Worm (Caenorhabditis elegans): ENCODE measurements around the gene dlc-1.

dlc-1 gene

ce11 chrIII:6420201-6420600 is 43.4 kb downstream of the dlc-1 start (continued):
- TF ChIP-seq lin-39 (tag; optimal IDR thresholded peaks at IDR 0.05) (no peak), nhr-28 (tag; optimal IDR thresholded peaks at IDR 0.05) (no peak), tbx-2 (tag; optimal IDR thresholded peaks at IDR 0.05) (no peak), unc-62 (GFP tag; optimal IDR thresholded peaks at IDR 0.05) (no peak), aly-2 (tag; optimal IDR thresholded peaks at IDR 0.05) (no peak), nfya-1 (tag; optimal IDR thresholded peaks at IDR 0.05; ENCODE audit: insufficient read depth) (peak; percentile 10)

- TF ChIP-seq nhr-25 (tag; optimal IDR thresholded peaks at IDR 0.05) (peak; percentile 24), ama-1 (optimal IDR thresholded peaks at IDR 0.05) (peak; percentile 17), fos-1 (tag; optimal IDR thresholded peaks at IDR 0.05) (no peak), elt-1 (tag; optimal IDR thresholded peaks at IDR 0.05) (no peak), mdl-1 (tag; optimal IDR thresholded peaks at IDR 0.05) (no peak), jun-1 (tag; optimal IDR thresholded peaks at IDR 0.05) (no peak), pha-4 (tag; optimal IDR thresholded peaks at IDR 0.05) (no peak), nhr-23 (tag; optimal IDR thresholded peaks at IDR 0.05) (no peak)
These were observed 44.1 kb downstream of the dlc-1 start, which contains the start of gene atgl-1 for ce11 chrIII:6419409-6419944. Gene atgl-1 (minus strand): TSS chrIII:6419459.

ce11 chrIII:6418254-6418653 is 45.3 kb downstream of the dlc-1 start:
- TF ChIP-seq ama-1 (optimal IDR thresholded peaks at IDR 0.05) (peak; percentile 59), mml-1 (tag; optimal IDR thresholded peaks at IDR 0.05) (no peak), elt-2 (tag; optimal IDR thresholded peaks at IDR 0.05) (no peak), sea-2 (GFP tag; optimal IDR thresholded peaks at IDR 0.05) (no peak), unc-39 (tag; optimal IDR thresholded peaks at IDR 0.05) (no peak), nhr-25 (tag; optimal IDR thresholded peaks at IDR 0.05) (peak; percentile 61), ztf-11 (tag; optimal IDR thresholded peaks at IDR 0.05) (no peak), unc-62 (GFP tag; optimal IDR thresholded peaks at IDR 0.05) (no peak), mdl-1 (tag; optimal IDR thresholded peaks at IDR 0.05) (no peak), nhr-67 (tag; optimal IDR thresholded peaks at IDR 0.05) (no peak), lin-15B (tag; optimal IDR thresholded peaks at IDR 0.05) (no peak), egl-27 (tag; optimal IDR thresholded peaks at IDR 0.05) (no peak), snpc-4 (tag; optimal IDR thresholded peaks at IDR 0.05) (no peak), aly-2 (tag; optimal IDR thresholded peaks at IDR 0.05) (no peak), nhr-23 (tag; optimal IDR thresholded peaks at IDR 0.05) (no peak), nhr-76 (tag; optimal IDR thresholded peaks at IDR 0.05) (no peak), nhr-11 (tag; optimal IDR thresholded peaks at IDR 0.05) (no peak)

ce11 chrIII:6415306-6415973 is 48.1 kb downstream of the dlc-1 start, which contains the start of gene nas-4:
Gene nas-4 (minus strand): TSS chrIII:6415656.
- TF ChIP-seq nhr-12 (tag; optimal IDR thresholded peaks at IDR 0.05) = no peak
- TF ChIP-seq aly-2 (tag; optimal IDR thresholded peaks at IDR 0.05) = no peak
- TF ChIP-seq elt-1 (tag; optimal IDR thresholded peaks at IDR 0.05) = no peak
- no peak for TF ChIP-seq zag-1 (tag; optimal IDR thresholded peaks at IDR 0.05)
- TF ChIP-seq nhr-43 (tag; optimal IDR thresholded peaks at IDR 0.05; ENCODE audit: poor library complexity, severe bottlenecking) = peak; percentile 25
- peak; percentile 31 for TF ChIP-seq lsy-12 (tag; optimal IDR thresholded peaks at IDR 0.05)
- TF ChIP-seq pha-4 (tag; optimal IDR thresholded peaks at IDR 0.05) = no peak
- no peak for TF ChIP-seq ceh-82 (tag; optimal IDR thresholded peaks at IDR 0.05)
- TF ChIP-seq elt-2 (tag; optimal IDR thresholded peaks at IDR 0.05) = peak; percentile 41
- peak; percentile 35 for TF ChIP-seq nhr-25 (tag; optimal IDR thresholded peaks at IDR 0.05)
- TF ChIP-seq nhr-76 (tag; optimal IDR thresholded peaks at IDR 0.05) = no peak
- no peak for TF ChIP-seq mml-1 (tag; optimal IDR thresholded peaks at IDR 0.05)
- no peak for TF ChIP-seq nhr-67 (tag; optimal IDR thresholded peaks at IDR 0.05)
- TF ChIP-seq mdl-1 (tag; optimal IDR thresholded peaks at IDR 0.05) = no peak
- TF ChIP-seq sea-2 (GFP tag; optimal IDR thresholded peaks at IDR 0.05) = no peak
- no peak for TF ChIP-seq jun-1 (tag; optimal IDR thresholded peaks at IDR 0.05)
- TF ChIP-seq ztf-11 (tag; optimal IDR thresholded peaks at IDR 0.05) = no peak
- TF ChIP-seq ceh-16 (tag; optimal IDR thresholded peaks at IDR 0.05) = no peak
- no peak for TF ChIP-seq unc-62 (GFP tag; optimal IDR thresholded peaks at IDR 0.05)
- TF ChIP-seq nhr-11 (tag; optimal IDR thresholded peaks at IDR 0.05) = no peak
- TF ChIP-seq R02D3.7 (tag; optimal IDR thresholded peaks at IDR 0.05) = peak; percentile 39
- no peak for TF ChIP-seq nfya-1 (tag; optimal IDR thresholded peaks at IDR 0.05; ENCODE audit: insufficient read depth)
- peak; percentile 41 for TF ChIP-seq ama-1 (optimal IDR thresholded peaks at IDR 0.05)
- peak; percentile 11 for TF ChIP-seq nhr-23 (tag; optimal IDR thresholded peaks at IDR 0.05)

Data from whole organism, L3 larva.